Fruit fly (Drosophila melanogaster): Measurements from ENCODE around the gene Rab3-GEF.

dm6 chrX:15070137-15070536, 19.3 kb upstream of the Rab3-GEF start:
- TF ChIP-seq EcR (GFP tag; optimal IDR thresholded peaks at IDR 0.05) (no peak), pan (optimal IDR thresholded peaks at IDR 0.05) (no peak), psq (optimal IDR thresholded peaks at IDR 0.05) (no peak), usp (GFP tag; optimal IDR thresholded peaks at IDR 0.05) (no peak)
